Fruit fly (Drosophila melanogaster) whole organism, prepupa: ENCODE results near the gene RhoGEF64C.

Source experiments
- Blimp-1 ChIP-seq: fragments of 200-800 bp; sonication (Bioruptor generic); optimal IDR thresholded peaks from 3 replicates; lab custom pipeline; 2017; ENCODE audit warnings: missing biosample characterization, missing genetic modification characterization, mild to moderate bottlenecking, moderate library complexity, missing genetic modification reagents
- CG10631 ChIP-seq: fragments of 200-800 bp; sonication (Bioruptor generic); optimal IDR thresholded peaks from 2 replicates; lab custom pipeline; 2016; ENCODE audit warnings: missing biosample characterization, missing genetic modification characterization
- CG10669 ChIP-seq: fragments of 200-800 bp; sonication (Bioruptor generic); optimal IDR thresholded peaks from 3 replicates; lab custom pipeline; 2018; ENCODE audit warnings: missing biosample characterization, mild to moderate bottlenecking, missing genetic modification characterization, moderate library complexity
- CG11294 ChIP-seq: fragments of 200-800 bp; sonication (Bioruptor generic); IDR thresholded peaks from 2 replicates; pipeline ENCODE4 v1.3.6; 2022; ENCODE audit warnings: missing biosample characterization, missing genetic modification characterization
- CG11762 ChIP-seq: fragments of 200-800 bp; sonication (Bioruptor generic); optimal IDR thresholded peaks from 3 replicates; lab custom pipeline; 2016; ENCODE audit warnings: missing biosample characterization, missing genetic modification characterization; ENCODE audit not compliant: insufficient read depth
- CG15336 ChIP-seq: fragments of 200-800 bp; sonication (Bioruptor generic); IDR thresholded peaks from 2 replicates; pipeline ENCODE4 v1.3.6; 2022; ENCODE audit warnings: missing biosample characterization, missing genetic modification characterization
- CG1621 ChIP-seq: fragments of 200-800 bp; sonication (Bioruptor generic); optimal IDR thresholded peaks from 3 replicates; lab custom pipeline; 2018; ENCODE audit warnings: missing biosample characterization, mild to moderate bottlenecking, missing genetic modification characterization
- CG16779 ChIP-seq: fragments of 200-800 bp; sonication (Bioruptor generic); optimal IDR thresholded peaks from 3 replicates; lab custom pipeline; 2017; ENCODE audit warnings: missing biosample characterization, mild to moderate bottlenecking, missing genetic modification characterization
- CG3032 ChIP-seq: fragments of 200-800 bp; optimal IDR thresholded peaks from 2 replicates; lab custom pipeline; 2019; ENCODE audit warnings: missing biosample characterization, mild to moderate bottlenecking, missing genetic modification characterization, moderate library complexity
- CG31627 ChIP-seq: fragments of 200-800 bp; sonication (Bioruptor generic); optimal IDR thresholded peaks from 3 replicates; lab custom pipeline; 2016; ENCODE audit warnings: missing biosample characterization, missing genetic modification characterization
- CG34406 ChIP-seq: fragments of 200-800 bp; sonication (Bioruptor generic); optimal IDR thresholded peaks from 3 replicates; lab custom pipeline; 2016; ENCODE audit warnings: missing biosample characterization, missing genetic modification characterization
- CG3919 ChIP-seq: fragments of 200-800 bp; sonication (Bioruptor generic); optimal IDR thresholded peaks from 3 replicates; lab custom pipeline; 2016; ENCODE audit warnings: missing biosample characterization, missing genetic modification characterization
- CG4318 ChIP-seq: fragments of 200-800 bp; sonication (Bioruptor generic); optimal IDR thresholded peaks from 3 replicates; lab custom pipeline; 2017; ENCODE audit warnings: missing biosample characterization, mild to moderate bottlenecking, missing genetic modification characterization
- CG6163 ChIP-seq: fragments of 200-800 bp; sonication (Bioruptor generic); IDR thresholded peaks from 3 replicates; pipeline ENCODE4 v1.3.6; 2022; ENCODE audit warnings: missing biosample characterization, missing genetic modification characterization
- CG6792 ChIP-seq: fragments of 200-800 bp; sonication (Bioruptor generic); optimal IDR thresholded peaks from 3 replicates; lab custom pipeline; 2016; ENCODE audit warnings: missing biosample characterization, missing genetic modification characterization
- CG6854 ChIP-seq: fragments of 200-800 bp; sonication (Bioruptor generic); optimal IDR thresholded peaks from 2 replicates; lab custom pipeline; 2017; ENCODE audit warnings: missing biosample characterization, mild to moderate bottlenecking, missing genetic modification characterization
- CG7368 ChIP-seq: fragments of 200-800 bp; sonication (Bioruptor generic); optimal IDR thresholded peaks from 3 replicates; lab custom pipeline; 2016; ENCODE audit warnings: missing biosample characterization, missing genetic modification characterization
- CG8119 ChIP-seq: fragments of 200-800 bp; sonication (Bioruptor generic); IDR thresholded peaks from 3 replicates; pipeline ENCODE4 v1.3.6; 2022; ENCODE audit warnings: missing biosample characterization, missing genetic modification characterization
- CG8319 ChIP-seq: fragments of 200-800 bp; sonication (Bioruptor generic); optimal IDR thresholded peaks from 3 replicates; lab custom pipeline; 2016; ENCODE audit warnings: missing biosample characterization, missing genetic modification characterization
- Eip75B ChIP-seq: fragments of 200-800 bp; sonication (Bioruptor generic); optimal IDR thresholded peaks from 3 replicates; lab custom pipeline; 2016; ENCODE audit warnings: missing biosample characterization, missing genetic modification characterization
- Eip78C ChIP-seq: fragments of 200-800 bp; sonication (Bioruptor generic); peaks from one replicate; lab custom pipeline; 2016; ENCODE audit warnings: missing biosample characterization, missing genetic modification characterization
- Eip93F ChIP-seq: fragments of 200-800 bp; sonication (Bioruptor generic); optimal IDR thresholded peaks from 2 replicates; lab custom pipeline; 2016; ENCODE audit warnings: missing biosample characterization, mild to moderate bottlenecking, missing genetic modification characterization
- Ets96B ChIP-seq: fragments of 200-800 bp; optimal IDR thresholded peaks from 2 replicates; lab custom pipeline; 2019; ENCODE audit warnings: missing biosample characterization, mild to moderate bottlenecking, missing genetic modification characterization, moderate library complexity
- Gug ChIP-seq: fragments of 200-800 bp; sonication (Bioruptor generic); IDR thresholded peaks from 2 replicates; pipeline ENCODE4 v1.3.6; 2022; ENCODE audit warnings: missing biosample characterization, missing genetic modification characterization
- Hr38 ChIP-seq: sonication (Bioruptor generic); optimal IDR thresholded peaks from 2 replicates; lab custom pipeline; 2016; ENCODE audit warnings: missing biosample characterization, missing genetic modification characterization
- Hr39 ChIP-seq: fragments of 200-800 bp; sonication (Bioruptor generic); optimal IDR thresholded peaks from 2 replicates; lab custom pipeline; 2016; ENCODE audit warnings: missing biosample characterization, missing genetic modification characterization
- Hr4 ChIP-seq: fragments of 200-800 bp; sonication (Bioruptor generic); optimal IDR thresholded peaks from 3 replicates; lab custom pipeline; 2016; ENCODE audit warnings: missing biosample characterization, missing genetic modification characterization
- Lpt ChIP-seq: fragments of 200-800 bp; sonication (Bioruptor generic); optimal IDR thresholded peaks from 3 replicates; lab custom pipeline; 2016; ENCODE audit warnings: missing biosample characterization, missing genetic modification characterization
- Met ChIP-seq: fragments of 200-800 bp; sonication (Bioruptor generic); optimal IDR thresholded peaks from 3 replicates; lab custom pipeline; 2016; ENCODE audit warnings: missing biosample characterization, missing genetic modification characterization
- OdsH ChIP-seq: fragments of 200-800 bp; sonication (Bioruptor generic); optimal IDR thresholded peaks from 3 replicates; lab custom pipeline; 2016; ENCODE audit warnings: missing biosample characterization, missing genetic modification characterization
- Sox102F ChIP-seq: fragments of 200-800 bp; sonication (Bioruptor generic); optimal IDR thresholded peaks from 2 replicates; lab custom pipeline; 2016; ENCODE audit warnings: missing biosample characterization, mild to moderate bottlenecking, missing genetic modification characterization
- Sox15 ChIP-seq: fragments of 200-800 bp; sonication (Bioruptor generic); optimal IDR thresholded peaks from 3 replicates; lab custom pipeline; 2016; ENCODE audit warnings: missing biosample characterization, missing genetic modification characterization
- achi ChIP-seq: fragments of 200-800 bp; sonication (Bioruptor generic); optimal IDR thresholded peaks from 3 replicates; lab custom pipeline; 2016; ENCODE audit warnings: missing biosample characterization, missing genetic modification characterization
- acj6 ChIP-seq: fragments of 200-800 bp; sonication (Bioruptor generic); optimal IDR thresholded peaks from 3 replicates; lab custom pipeline; 2016; ENCODE audit warnings: missing biosample characterization, missing genetic modification characterization
- cyc ChIP-seq: fragments of 200-800 bp; sonication (Bioruptor generic); optimal IDR thresholded peaks from 3 replicates; lab custom pipeline; 2016; ENCODE audit warnings: missing biosample characterization, missing genetic modification characterization
- dsx ChIP-seq: fragments of 200-800 bp; optimal IDR thresholded peaks from 3 replicates; lab custom pipeline; 2019; ENCODE audit warnings: missing biosample characterization, mild to moderate bottlenecking, missing genetic modification characterization, moderate library complexity; ENCODE audit not compliant: poor library complexity, severe bottlenecking
- esn ChIP-seq: fragments of 200-800 bp; sonication (Bioruptor generic); optimal IDR thresholded peaks from 2 replicates; lab custom pipeline; 2016; ENCODE audit warnings: missing biosample characterization, mild to moderate bottlenecking, missing genetic modification characterization, moderate library complexity
- fd85E ChIP-seq: fragments of 200-800 bp; sonication (Bioruptor generic); optimal IDR thresholded peaks from 3 replicates; lab custom pipeline; 2016; ENCODE audit warnings: missing biosample characterization, missing genetic modification characterization
- fkh ChIP-seq: fragments of 200-800 bp; sonication (Bioruptor generic); optimal IDR thresholded peaks from 3 replicates; lab custom pipeline; 2017; ENCODE audit warnings: missing biosample characterization, mild to moderate bottlenecking, missing genetic modification characterization, moderate library complexity
- lz ChIP-seq: fragments of 200-800 bp; sonication (Bioruptor generic); optimal IDR thresholded peaks from 3 replicates; lab custom pipeline; 2016; ENCODE audit warnings: missing biosample characterization, missing genetic modification characterization
- net ChIP-seq: fragments of 200-800 bp; sonication (Bioruptor generic); optimal IDR thresholded peaks from 3 replicates; lab custom pipeline; 2016; ENCODE audit warnings: missing biosample characterization, missing genetic modification characterization
- pdm3 ChIP-seq: fragments of 200-800 bp; sonication (Bioruptor generic); optimal IDR thresholded peaks from 3 replicates; lab custom pipeline; 2016; ENCODE audit warnings: missing biosample characterization, missing genetic modification characterization
- salr ChIP-seq, 2 experiments: fragments of 200-800 bp; sonication (Bioruptor generic); optimal IDR thresholded peaks; 3 replicates each; lab custom pipeline; 2016 to 2018; ENCODE audit warnings: missing biosample characterization in 2 of 2, missing genetic modification characterization in 2 of 2, mild to moderate bottlenecking in 1 of 2
- spab ChIP-seq: fragments of 200-800 bp; sonication (Bioruptor generic); optimal IDR thresholded peaks from 2 replicates; lab custom pipeline; 2017; ENCODE audit warnings: missing biosample characterization, mild to moderate bottlenecking, missing genetic modification characterization, missing genetic modification reagents
- ss ChIP-seq, 2 experiments: fragments of 200-800 bp; sonication (Bioruptor generic); optimal IDR thresholded peaks; 2 replicates in 1 of 2; 3 replicates in 1 of 2; lab custom pipeline; 2017 to 2018; ENCODE audit warnings: mild to moderate bottlenecking in 2 of 2, missing biosample characterization in 2 of 2, missing genetic modification characterization in 2 of 2, moderate library complexity in 1 of 2
- svp ChIP-seq: fragments of 200-800 bp; sonication (Bioruptor generic); peaks from one replicate; lab custom pipeline; 2016; ENCODE audit warnings: missing biosample characterization, missing genetic modification characterization
- topi ChIP-seq: fragments of 200-800 bp; sonication (Bioruptor generic); optimal IDR thresholded peaks from 3 replicates; lab custom pipeline; 2016; ENCODE audit warnings: missing biosample characterization, missing genetic modification characterization
- vri ChIP-seq: fragments of 200-800 bp; sonication (Bioruptor generic); optimal IDR thresholded peaks from 3 replicates; lab custom pipeline; 2016; ENCODE audit warnings: missing biosample characterization, mild to moderate bottlenecking, missing genetic modification characterization

Gene RhoGEF64C

DNA sequence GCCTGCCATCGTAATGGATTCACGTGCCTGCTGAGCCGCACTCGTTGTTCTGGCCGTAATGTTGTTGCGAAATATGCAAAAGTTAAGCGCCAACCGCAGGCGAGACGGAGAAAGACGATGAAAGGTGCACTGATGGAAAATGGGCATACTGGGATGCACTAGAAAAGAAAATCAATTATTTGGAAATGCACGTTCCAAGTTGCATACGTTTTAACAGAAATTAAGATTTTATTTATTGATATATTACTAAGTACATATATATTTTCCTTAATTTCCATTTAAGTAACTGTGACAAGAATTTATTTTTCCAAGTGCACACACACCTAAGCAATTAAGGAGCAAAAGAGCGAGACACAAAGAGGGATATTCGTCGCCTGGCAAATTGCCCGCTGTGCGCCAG lies 142.4 kb downstream of the RhoGEF64C start (continued):
- TF ChIP-seq CG15336 (GFP tag; lab: Robert Waterston, UW) (peak; percentile 42; the same call in 1 of the 2 replicates), svp (GFP tag; lab: Kevin White, UChicago) (peak; percentile 68), acj6 (GFP tag; lab: Kevin White, UChicago) (peak; percentile 7), CG11762 (GFP tag; lab: Kevin White, UChicago) (no peak), achi (GFP tag; lab: Kevin White, UChicago) (peak; percentile 42), fkh (GFP tag; lab: Kevin White, UChicago) (no peak), Hr4 (GFP tag; lab: Kevin White, UChicago) (peak; percentile 31), CG16779 (no peak), CG11294 (no peak), CG10669 (GFP tag; lab: Kevin White, UChicago) (no peak), net (GFP tag; lab: Kevin White, UChicago) (no peak), cyc (GFP tag; lab: Kevin White, UChicago) (no peak), esn (GFP tag; lab: Kevin White, UChicago) (no peak), CG10631 (GFP tag; lab: Kevin White, UChicago) (no peak), Hr38 (no peak), fd85E (no peak), Sox102F (GFP tag; lab: Kevin White, UChicago) (no peak), Eip78C (peak; percentile 83)

dm6 chr3L:4836353-4836752 lies 143.8 kb downstream of the RhoGEF64C start:
- TF ChIP-seq CG8319 (peak; percentile 73), acj6 (GFP tag; lab: Kevin White, UChicago) (peak; percentile 70), CG8119 (GFP tag; lab: Robert Waterston, UW) (peak; percentile 65), fkh (GFP tag; lab: Kevin White, UChicago) (no peak), CG16779 (peak; percentile 67), CG34406 (GFP tag; lab: Kevin White, UChicago) (peak; percentile 61), Eip78C (peak; percentile 81), pdm3 (GFP tag; lab: Kevin White, UChicago) (peak; percentile 86), topi (GFP tag; lab: Kevin White, UChicago) (peak; percentile 46), lz (GFP tag; lab: Kevin White, UChicago) (peak; percentile 45), OdsH (peak; percentile 59), CG31627 (peak; percentile 47), CG10631 (GFP tag; lab: Kevin White, UChicago) (peak; percentile 61), CG6792 (GFP tag; lab: Kevin White, UChicago) (peak; percentile 76), salr (GFP tag; optimal IDR thresholded peaks at IDR 0.05; lab: Kevin White, UChicago) (peak; percentile 43 to 75), Sox102F (GFP tag; lab: Kevin White, UChicago) (no peak), CG1621 (tag; lab: Kevin White, UChicago) (peak; percentile 86), Sox15 (GFP tag; lab: Kevin White, UChicago) (peak; percentile 57), Blimp-1 (no peak), vri (GFP tag; lab: Kevin White, UChicago) (no peak), CG15336 (GFP tag; lab: Robert Waterston, UW) (peak; percentile 58), ss (GFP tag; optimal IDR thresholded peaks at IDR 0.05; lab: Kevin White, UChicago) (peak; percentile 34 to 76), spab (GFP tag; lab: Kevin White, UChicago) (peak; percentile 76), CG6854 (GFP tag; lab: Kevin White, UChicago) (no peak), esn (GFP tag; lab: Kevin White, UChicago) (peak; percentile 60), achi (GFP tag; lab: Kevin White, UChicago) (peak; percentile 68), CG7368 (GFP tag; lab: Kevin White, UChicago) (peak; percentile 67), Met (GFP tag; lab: Kevin White, UChicago) (peak; percentile 51), CG4318 (GFP tag; lab: Kevin White, UChicago) (peak; percentile 63), Eip75B (GFP tag; lab: Kevin White, UChicago) (peak; percentile 82), Hr39 (GFP tag; lab: Kevin White, UChicago) (peak; percentile 51), dsx (GFP tag; lab: Kevin White, UChicago) (peak; percentile 81), Lpt (GFP tag; lab: Kevin White, UChicago) (peak; percentile 35), CG6163 (GFP tag; lab: Robert Waterston, UW) (peak; percentile 84), Gug (GFP tag; lab: Robert Waterston, UW) (peak; percentile 48; the same call in 1 of the 2 replicates), CG11762 (GFP tag; lab: Kevin White, UChicago) (peak; percentile 67), fd85E (peak; percentile 27), Eip93F (GFP tag; lab: Kevin White, UChicago) (no peak), net (GFP tag; lab: Kevin White, UChicago) (peak; percentile 68), CG3032 (tag; lab: Kevin White, UChicago) (peak; percentile 76), Hr4 (GFP tag; lab: Kevin White, UChicago) (peak; percentile 65), Ets96B (tag; lab: Kevin White, UChicago) (peak; percentile 87), CG3919 (GFP tag; lab: Kevin White, UChicago) (peak; percentile 78), svp (GFP tag; lab: Kevin White, UChicago) (peak; percentile 89)
